Fruit fly (Drosophila melanogaster): ENCODE results near the gene ranshi.
A peak's percentile ranks its signal among the peaks of the same experiment; 100 is the strongest.

DNA sequence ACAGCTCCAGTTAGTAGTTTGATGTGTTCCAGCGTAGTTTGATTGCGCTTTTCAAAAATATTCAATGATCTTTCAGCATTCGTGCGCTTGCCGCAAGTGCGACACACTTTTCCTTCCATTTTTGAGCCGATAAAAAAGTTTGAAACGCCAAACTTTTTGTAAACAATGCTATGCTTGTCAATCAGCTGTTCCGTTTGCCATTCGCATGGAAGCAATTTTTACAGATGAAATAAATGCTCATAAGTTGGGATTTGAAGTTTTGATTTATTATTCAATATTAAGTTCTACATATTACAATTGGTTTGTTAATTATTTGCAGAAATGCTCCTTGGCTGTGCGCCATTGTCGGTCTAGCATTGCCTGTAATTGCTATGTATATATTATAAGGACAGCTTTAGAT, at the start of gene ranshi:
- TF ChIP-seq tj (GFP tag; optimal IDR thresholded peaks at IDR 0.05) (no peak), kay (GFP tag; ENCODE audit: borderline replicate concordance) (peak; percentile 39)

All from whole organism, adult.